Worm (Caenorhabditis elegans): ENCODE data around the gene F25B5.3.

DNA sequence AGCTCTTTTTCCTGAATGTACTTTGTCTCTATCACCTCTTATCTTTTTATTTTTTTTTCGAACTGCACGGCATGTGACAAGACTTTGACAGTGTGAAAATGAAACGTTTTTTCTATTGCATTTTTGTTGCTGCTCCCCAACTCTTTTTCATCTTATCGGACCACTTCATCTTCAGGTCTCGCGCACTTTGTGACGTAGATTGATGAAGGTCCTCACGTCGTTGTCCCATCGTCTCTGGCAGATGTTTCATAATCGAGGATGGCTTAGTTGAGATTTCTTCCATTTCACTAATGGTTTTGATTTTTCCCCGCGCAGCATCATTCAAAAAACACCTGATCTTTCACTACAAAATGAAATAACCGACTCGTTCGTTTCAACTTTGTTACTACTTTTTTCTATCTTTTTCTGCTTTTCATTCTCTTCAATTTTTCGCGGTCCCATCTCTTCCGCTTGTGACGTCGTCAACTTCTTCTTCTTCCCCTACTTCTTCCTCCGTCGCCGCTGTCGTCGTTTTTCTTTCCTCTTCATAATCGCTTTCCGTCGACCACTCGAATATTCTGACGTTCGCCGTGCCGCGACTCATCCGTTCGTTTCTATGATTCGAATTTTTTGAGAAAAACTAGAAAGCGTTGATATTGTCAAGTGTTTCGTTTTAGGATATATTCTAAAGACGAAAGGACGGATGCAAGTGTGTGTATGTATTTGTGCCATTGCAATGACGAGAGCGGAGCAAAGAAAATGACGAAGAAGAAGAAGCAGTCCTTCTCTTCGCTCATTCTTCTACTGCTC, 42.7 kb downstream of the F25B5.3 start, which contains the start of gene T04C9.2:
- TF ChIP-seq eyg-1 (tag; optimal IDR thresholded peaks at IDR 0.05), result no peak
- TF ChIP-seq ceh-48 (tag; optimal IDR thresholded peaks at IDR 0.05), result no peak
